Fruit fly (Drosophila melanogaster): ENCODE measurements around the gene Sas10.
A peak's percentile ranks its signal among the peaks of the same experiment; 100 is the strongest.

The Sas10 gene

DNA sequence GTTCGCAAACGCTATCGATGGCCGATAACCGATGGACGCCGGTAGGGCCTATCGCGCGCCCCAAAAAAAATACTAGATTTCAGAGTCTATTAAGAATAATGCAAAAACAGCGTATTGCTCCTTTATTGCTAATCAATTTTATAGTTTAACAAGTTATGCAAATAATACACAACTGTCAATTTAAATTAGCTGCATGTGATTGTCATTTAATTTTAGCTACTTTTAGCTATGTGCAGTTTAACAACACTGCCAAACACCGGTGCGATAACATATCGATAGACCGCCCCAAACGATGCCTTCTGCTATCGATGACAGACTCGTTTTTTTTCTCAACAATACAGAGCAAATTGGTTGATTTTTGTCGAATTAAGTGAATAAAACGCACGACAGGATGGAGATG lies 8.2 kb upstream of the Sas10 start, which contains the start of the genes Cdk7 and snf (continued):
- no peak for TF ChIP-seq fd102C (GFP tag; optimal IDR thresholded peaks at IDR 0.05)
- TF ChIP-seq usp (GFP tag; optimal IDR thresholded peaks at IDR 0.05) = no peak
- TF ChIP-seq CG17186 (GFP tag; optimal IDR thresholded peaks at IDR 0.05) = peak; percentile 96
- no peak for TF ChIP-seq CG4328 (GFP tag; optimal IDR thresholded peaks at IDR 0.05)
- TF ChIP-seq nau (GFP tag; optimal IDR thresholded peaks at IDR 0.05) = no peak
- TF ChIP-seq Hmx (GFP tag; optimal IDR thresholded peaks at IDR 0.05) = no peak
- TF ChIP-seq pb (GFP tag; optimal IDR thresholded peaks at IDR 0.05) = no peak
- TF ChIP-seq ems (GFP tag; optimal IDR thresholded peaks at IDR 0.05) = peak; percentile 22
- no peak for TF ChIP-seq CG11696 (GFP tag; IDR thresholded peaks at IDR 0.05)
- no peak for TF ChIP-seq Poxn (GFP tag; IDR thresholded peaks at IDR 0.05)
- peak; percentile 21 for TF ChIP-seq dmrt11E (tag; optimal IDR thresholded peaks at IDR 0.05)
- TF ChIP-seq hbn (GFP tag; IDR thresholded peaks at IDR 0.05; ENCODE audit: partially characterized antibody) = peak; percentile 70
- TF ChIP-seq CG16779 (GFP tag; IDR thresholded peaks at IDR 0.05) = no peak
- TF ChIP-seq sima (GFP tag; optimal IDR thresholded peaks at IDR 0.05) = no peak
- TF ChIP-seq sd (tag; optimal IDR thresholded peaks at IDR 0.05) = no peak
- TF ChIP-seq nerfin-2 (GFP tag; IDR thresholded peaks at IDR 0.05; ENCODE audit: partially characterized antibody) = peak; percentile 85
- no peak for TF ChIP-seq kah (GFP tag; optimal IDR thresholded peaks at IDR 0.05)
- TF ChIP-seq CG12155 (GFP tag; optimal IDR thresholded peaks at IDR 0.05) = peak; percentile 22
- no peak for TF ChIP-seq Adf1 (GFP tag; IDR thresholded peaks at IDR 0.05)
- TF ChIP-seq ERR (GFP tag; optimal IDR thresholded peaks at IDR 0.05) = peak; percentile 11
- TF ChIP-seq CG12769 (tag; optimal IDR thresholded peaks at IDR 0.05) = no peak
- TF ChIP-seq CG6683 (GFP tag; optimal IDR thresholded peaks at IDR 0.05) = no peak
- TF ChIP-seq CG7928 (GFP tag; optimal IDR thresholded peaks at IDR 0.05) = no peak
- TF ChIP-seq Ravus (GFP tag; IDR thresholded peaks at IDR 0.05) = no peak
- peak; percentile 95 for TF ChIP-seq Sin3A (optimal IDR thresholded peaks at IDR 0.05)
- TF ChIP-seq CG18262 (tag; optimal IDR thresholded peaks at IDR 0.05) = no peak
- no peak for TF ChIP-seq dysf (GFP tag; IDR thresholded peaks at IDR 0.05)
- peak; percentile 90 for TF ChIP-seq Sry-δ (GFP tag; optimal IDR thresholded peaks at IDR 0.05)
- TF ChIP-seq YL-1 (GFP tag; optimal IDR thresholded peaks at IDR 0.05) = peak; percentile 58
- peak; percentile 60 for TF ChIP-seq CG33213 (GFP tag; optimal IDR thresholded peaks at IDR 0.05)
- TF ChIP-seq HmgZ (tag; optimal IDR thresholded peaks at IDR 0.05) = peak; percentile 49
- TF ChIP-seq Trl (optimal IDR thresholded peaks at IDR 0.05) = no peak
- TF ChIP-seq Trl (GFP tag; optimal IDR thresholded peaks at IDR 0.05) = peak; percentile 41
- no peak for TF ChIP-seq sim (GFP tag; IDR thresholded peaks at IDR 0.05)
- peak; percentile 93 for TF ChIP-seq Med (GFP tag)
- no peak for TF ChIP-seq CG8359 (GFP tag; optimal IDR thresholded peaks at IDR 0.05; ENCODE audit: borderline replicate concordance)
- TF ChIP-seq PHDP (tag; optimal IDR thresholded peaks at IDR 0.05) = no peak
- no peak for TF ChIP-seq NC2α (GFP tag; optimal IDR thresholded peaks at IDR 0.05)
- TF ChIP-seq D19B (GFP tag; optimal IDR thresholded peaks at IDR 0.05) = no peak
- no peak for TF ChIP-seq CG31441 (GFP tag; IDR thresholded peaks at IDR 0.05)
- no peak for TF ChIP-seq prd (optimal IDR thresholded peaks at IDR 0.05)
- TF ChIP-seq prd (GFP tag; IDR thresholded peaks at IDR 0.05) = no peak
- TF ChIP-seq CG7786 (GFP tag; optimal IDR thresholded peaks at IDR 0.05) = peak; percentile 53
- TF ChIP-seq CG11456 (GFP tag; IDR thresholded peaks at IDR 0.05) = no peak
- TF ChIP-seq NfI (GFP tag; optimal IDR thresholded peaks at IDR 0.05) = peak; percentile 8
- peak; percentile 86 for TF ChIP-seq CG9797 (GFP tag; optimal IDR thresholded peaks at IDR 0.05)
- TF ChIP-seq CG7556 (GFP tag; optimal IDR thresholded peaks at IDR 0.05) = no peak
- TF ChIP-seq Xrp1 (GFP tag; IDR thresholded peaks at IDR 0.05) = 0 out of 2 replicates have a peak, but pooled peaks have one; percentile 7
- no peak for TF ChIP-seq D19A (tag; optimal IDR thresholded peaks at IDR 0.05)
- no peak for TF ChIP-seq seq (GFP tag; IDR thresholded peaks at IDR 0.05)
- TF ChIP-seq Camta (GFP tag; optimal IDR thresholded peaks at IDR 0.05) = peak; percentile 29
- TF ChIP-seq Asciz (GFP tag; optimal IDR thresholded peaks at IDR 0.05) = no peak
- TF ChIP-seq CG7987 (GFP tag; optimal IDR thresholded peaks at IDR 0.05) = no peak

Data from whole organism, embryonic.